Fruit fly (Drosophila melanogaster): ENCODE results near the gene spz4.

Gene spz4

DNA sequence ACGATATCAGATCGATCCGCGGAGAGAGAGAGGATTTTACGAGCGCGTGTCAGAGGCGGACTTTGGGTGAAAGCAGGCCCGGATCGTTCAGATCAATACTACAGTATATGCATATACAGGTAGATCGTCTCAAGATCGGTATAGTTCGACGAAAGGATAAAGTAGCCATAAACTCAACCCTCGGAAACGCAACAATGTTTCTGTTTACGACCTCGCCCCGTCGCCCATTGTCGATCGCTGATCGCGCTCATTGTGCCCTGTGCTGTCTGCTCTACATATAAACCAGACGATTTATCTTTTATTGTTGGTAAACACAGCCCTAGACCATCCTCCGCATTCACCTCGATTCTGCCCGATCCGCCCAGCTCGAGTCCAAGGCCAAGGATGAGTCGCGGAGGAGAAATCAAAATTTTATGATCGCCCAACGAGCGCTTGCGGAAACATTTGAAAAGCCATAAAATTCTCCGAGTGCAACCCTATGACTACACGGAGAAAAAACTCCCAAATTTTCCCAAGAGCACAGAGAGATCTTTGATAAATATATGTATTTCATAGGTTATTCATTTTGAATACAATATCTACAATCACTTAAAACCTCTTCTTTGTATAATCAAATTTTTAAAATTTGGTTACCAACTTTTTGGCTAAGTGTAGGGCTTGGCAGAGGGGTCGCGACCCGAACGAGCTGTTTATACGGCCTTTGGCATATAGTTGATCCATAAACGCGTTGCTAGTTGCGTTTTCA lies 48.7 kb upstream of the spz4 start (continued):
- no peak for TF ChIP-seq Aef1 (GFP tag; IDR thresholded peaks at IDR 0.05)
- no peak for TF ChIP-seq exex (tag; optimal IDR thresholded peaks at IDR 0.05)
- TF ChIP-seq sob (GFP tag; IDR thresholded peaks at IDR 0.05): no peak
- TF ChIP-seq C15 (GFP tag; IDR thresholded peaks at IDR 0.05): no peak
- TF ChIP-seq trh (GFP tag; optimal IDR thresholded peaks at IDR 0.05): peak; percentile 5
- TF ChIP-seq CG12942 (GFP tag; optimal IDR thresholded peaks at IDR 0.05): peak; percentile 27
- TF ChIP-seq CG6272 (GFP tag; IDR thresholded peaks at IDR 0.05): no peak
- TF ChIP-seq MBD-R2 (GFP tag; IDR thresholded peaks at IDR 0.05): no peak
- no peak for TF ChIP-seq gro (GFP tag; optimal IDR thresholded peaks at IDR 0.05)
- TF ChIP-seq CG18619 (GFP tag; optimal IDR thresholded peaks at IDR 0.05): no peak
- no peak for TF ChIP-seq pb (GFP tag; optimal IDR thresholded peaks at IDR 0.05)
- peak; percentile 71; the same call in 1 of the 3 replicates for TF ChIP-seq otp (GFP tag; IDR thresholded peaks at IDR 0.05)
- peak; percentile 58 for TF ChIP-seq pum (GFP tag; optimal IDR thresholded peaks at IDR 0.05)
- TF ChIP-seq knrl (GFP tag; IDR thresholded peaks at IDR 0.05; ENCODE audit: partially characterized antibody): no peak
- TF ChIP-seq HLH3B (GFP tag; IDR thresholded peaks at IDR 0.05): no peak
- TF ChIP-seq phol (tag; optimal IDR thresholded peaks at IDR 0.05): peak; percentile 73
- peak; percentile 73 for TF ChIP-seq CG14710 (tag; optimal IDR thresholded peaks at IDR 0.05)
- peak; percentile 34 for TF ChIP-seq CG10654 (GFP tag; optimal IDR thresholded peaks at IDR 0.05)
- no peak for TF ChIP-seq sd (tag; optimal IDR thresholded peaks at IDR 0.05)
- TF ChIP-seq H2.0 (GFP tag; IDR thresholded peaks at IDR 0.05): 0 out of 2 replicates have a peak, but pooled peaks have one; percentile 22
- TF ChIP-seq CG2712 (tag; optimal IDR thresholded peaks at IDR 0.05): peak; percentile 83
- TF ChIP-seq abd-A (tag; optimal IDR thresholded peaks at IDR 0.05): no peak
- TF ChIP-seq toy (GFP tag; IDR thresholded peaks at IDR 0.05): no peak
- TF ChIP-seq CG4730 (GFP tag; IDR thresholded peaks at IDR 0.05): no peak
- peak; percentile 58 for TF ChIP-seq CG8290 (GFP tag; optimal IDR thresholded peaks at IDR 0.05)
- TF ChIP-seq CG8290 (tag; optimal IDR thresholded peaks at IDR 0.05): no peak
- TF ChIP-seq CG10321 (GFP tag; IDR thresholded peaks at IDR 0.05): no peak
- TF ChIP-seq CG7987 (GFP tag; optimal IDR thresholded peaks at IDR 0.05): no peak
- TF ChIP-seq inv (GFP tag; IDR thresholded peaks at IDR 0.05; ENCODE audit: partially characterized antibody): no peak
- TF ChIP-seq CG2889 (GFP tag; IDR thresholded peaks at IDR 0.05): no peak
- peak; percentile 22 for TF ChIP-seq bab2 (GFP tag; optimal IDR thresholded peaks at IDR 0.05)
- no peak for TF ChIP-seq B-H1 (GFP tag; IDR thresholded peaks at IDR 0.05)
- TF ChIP-seq CG11504 (tag; optimal IDR thresholded peaks at IDR 0.05): peak; percentile 55
- peak; percentile 34 for TF ChIP-seq CG16863 (GFP tag; optimal IDR thresholded peaks at IDR 0.05)
- TF ChIP-seq repo (GFP tag; optimal IDR thresholded peaks at IDR 0.05): no peak
- no peak for TF ChIP-seq GATAe (GFP tag; conservative IDR thresholded peaks at IDR 0.05)
- no peak for TF ChIP-seq Rfx (GFP tag; IDR thresholded peaks at IDR 0.05)
- TF ChIP-seq ewg (GFP tag; optimal IDR thresholded peaks at IDR 0.05): no peak
- peak; percentile 83 for TF ChIP-seq ac (GFP tag; optimal IDR thresholded peaks at IDR 0.05)
- TF ChIP-seq Rx (GFP tag; IDR thresholded peaks at IDR 0.05): no peak
- no peak for TF ChIP-seq CG5953 (GFP tag; IDR thresholded peaks at IDR 0.05)
- no peak for TF ChIP-seq CG7357 (GFP tag; IDR thresholded peaks at IDR 0.05)
- TF ChIP-seq CG13123 (GFP tag; optimal IDR thresholded peaks at IDR 0.05): peak; percentile 22
- TF ChIP-seq emc (GFP tag; optimal IDR thresholded peaks at IDR 0.05): no peak
- no peak for TF ChIP-seq Sin3A (optimal IDR thresholded peaks at IDR 0.05)
- TF ChIP-seq CG17568 (GFP tag; optimal IDR thresholded peaks at IDR 0.05): no peak
- TF ChIP-seq BtbVII (GFP tag; optimal IDR thresholded peaks at IDR 0.05): no peak
- TF ChIP-seq CG6765 (GFP tag; optimal IDR thresholded peaks at IDR 0.05): no peak
- TF ChIP-seq Asciz (GFP tag; optimal IDR thresholded peaks at IDR 0.05): no peak
- no peak for TF ChIP-seq CG10147 (GFP tag; optimal IDR thresholded peaks at IDR 0.05)
- TF ChIP-seq PHDP (tag; optimal IDR thresholded peaks at IDR 0.05): no peak
- peak; percentile 29 for TF ChIP-seq slp2 (GFP tag; optimal IDR thresholded peaks at IDR 0.05)
